Fruit fly (Drosophila melanogaster) S2 (cell line): Measurements from ENCODE around the gene Kr-h1.

ENCODE experiments used
- CG8478 ChIP-seq: fragments of >200 bp; optimal IDR thresholded peaks from 2 replicates; lab custom pipeline; 2018
- CTCF ChIP-seq, 2 experiments: fragments of >200 bp; optimal IDR thresholded peaks; 2 replicates each; lab custom pipeline; 2018

The Kr-h1 gene

dm6 chr2L:6100202-6100689 lies 17.8 kb downstream of the Kr-h1 start, which contains the start of gene stai:
Gene stai, plus strand, starts transcription at chr2L:6100377.
- TF ChIP-seq CTCF (optimal IDR thresholded peaks at IDR 0.05; lab: Kevin White, UChicago): no peak
- TF ChIP-seq CG8478 (lab: Kevin White, UChicago): no peak

- no peak for TF ChIP-seq CG8478 (lab: Kevin White, UChicago)
- TF ChIP-seq CTCF (optimal IDR thresholded peaks at IDR 0.05; lab: Kevin White, UChicago): no peak
Measured at dm6 chr2L:6109313-6109847, 27.0 kb downstream of the Kr-h1 start.

dm6 chr2L:6110781-6111180 lies 28.4 kb downstream of the Kr-h1 start:
- TF ChIP-seq CTCF (optimal IDR thresholded peaks at IDR 0.05; lab: Kevin White, UChicago): no peak
- no peak for TF ChIP-seq CG8478 (lab: Kevin White, UChicago)

- no peak for TF ChIP-seq CG8478 (lab: Kevin White, UChicago)
- TF ChIP-seq CTCF (optimal IDR thresholded peaks at IDR 0.05; lab: Kevin White, UChicago): no peak
Measured at dm6 chr2L:6118212-6118611, 35.8 kb downstream of the Kr-h1 start, which contains the start of gene CG31642. Gene CG31642, plus strand, starts transcription at chr2L:6118512.

dm6 chr2L:6124815-6125214 lies 42.4 kb downstream of the Kr-h1 start, which contains the start of gene Arpc4:
Gene Arpc4, plus strand, starts transcription at chr2L:6125132.
- TF ChIP-seq CG8478 (lab: Kevin White, UChicago): no peak
- TF ChIP-seq CTCF (optimal IDR thresholded peaks at IDR 0.05; lab: Kevin White, UChicago): peak; percentile 25 to 32

dm6 chr2L:6127478-6127877 lies 45.1 kb downstream of the Kr-h1 start, which contains the start of gene WDR79:
Gene WDR79, minus strand, starts transcription at chr2L:6127775.
- TF ChIP-seq CTCF (optimal IDR thresholded peaks at IDR 0.05; lab: Kevin White, UChicago) (no peak), CG8478 (lab: Kevin White, UChicago) (no peak)

- TF ChIP-seq CTCF (optimal IDR thresholded peaks at IDR 0.05; lab: Kevin White, UChicago) (no peak), CG8478 (lab: Kevin White, UChicago) (no peak)
Measured at dm6 chr2L:6130522-6131073, 48.2 kb downstream of the Kr-h1 start, which contains the start of the genes B9d2, tctn and CG9222. Gene B9d2, minus strand, starts transcription at chr2L:6130651. Gene tctn, minus strand, starts transcription at chr2L:6130651. Gene CG9222, plus strand, starts transcription at chr2L:6131023.

dm6 chr2L:6139082-6139481 lies 56.7 kb downstream of the Kr-h1 start, which contains the start of gene CG13991:
Gene CG13991, plus strand, starts transcription at chr2L:6139382.
- TF ChIP-seq CG8478 (lab: Kevin White, UChicago) (no peak), CTCF (optimal IDR thresholded peaks at IDR 0.05; lab: Kevin White, UChicago) (no peak)
